Worm (Caenorhabditis elegans) whole organism, L4 larva: ENCODE results near the gene ZK666.8.

ENCODE experiments used
- F26F4.8 ChIP-seq: fragments of 200-800 bp; sonication (Bioruptor generic); conservative IDR thresholded peaks from 2 replicates; pipeline ENCODE4 v1.3.6; 2022; ENCODE audit warnings: missing genetic modification characterization, missing compliant biosample characterization
- F37D6.2 ChIP-seq: sonication (generic microtip); optimal IDR thresholded peaks from 2 replicates; lab custom pipeline; 2016; ENCODE audit warnings: mild to moderate bottlenecking, missing genetic modification characterization, missing compliant biosample characterization
- F44E2.7 ChIP-seq: fragments of 200-800 bp; sonication (Bioruptor generic); IDR thresholded peaks from 2 replicates; pipeline ENCODE4 v2.1.2; 2022; ENCODE audit warnings: missing genetic modification characterization, missing compliant biosample characterization
- R02D3.7 ChIP-seq: fragments of 150-350 bp; sonication (generic microtip); optimal IDR thresholded peaks from 3 replicates; lab custom pipeline; 2014; ENCODE audit warnings: missing biosample characterization, missing genetic modification characterization
- T20F7.1 ChIP-seq: fragments of 200-800 bp; sonication (Bioruptor generic); optimal IDR thresholded peaks from 2 replicates; lab custom pipeline; 2018; ENCODE audit warnings: mild to moderate bottlenecking, missing genetic modification characterization, missing compliant biosample characterization
- Y48G9A.11 ChIP-seq: fragments of 200-800 bp; sonication (Bioruptor generic); IDR thresholded peaks from 2 replicates; pipeline ENCODE4 v1.3.6; 2022; ENCODE audit warnings: missing genetic modification reagents, missing genetic modification characterization, missing compliant biosample characterization
- Y75B8A.6 ChIP-seq: fragments of 200-800 bp; sonication (Bioruptor generic); IDR thresholded peaks from 2 replicates; pipeline ENCODE4 v1.3.6; 2022; ENCODE audit warnings: missing genetic modification reagents, missing genetic modification characterization, missing compliant biosample characterization
- ZK546.5 ChIP-seq, 2 experiments: sonication (generic microtip); optimal IDR thresholded peaks; 2 replicates each; lab custom pipeline; 2017; ENCODE audit warnings: missing biosample characterization in 2 of 2, missing genetic modification characterization in 2 of 2
- ama-1 ChIP-seq: fragments of 150-350 bp; optimal IDR thresholded peaks from 2 replicates; lab custom pipeline; 2014; ENCODE audit warnings: inconsistent platforms, mixed read lengths
- ceh-44 ChIP-seq: fragments of 200-800 bp; sonication (Bioruptor generic); IDR thresholded peaks from 2 replicates; pipeline ENCODE4 v1.3.6; 2022; ENCODE audit warnings: missing genetic modification reagents, missing genetic modification characterization, missing compliant biosample characterization
- daf-16 ChIP-seq, 3 experiments: sonication (generic microtip); optimal IDR thresholded peaks; 2 replicates each; lab custom pipeline; 2016 to 2017; ENCODE audit warnings: missing genetic modification characterization in 3 of 3, missing genetic modification reagents in 3 of 3, mild to moderate bottlenecking in 2 of 3, missing compliant biosample characterization in 2 of 3, missing biosample characterization in 1 of 3, moderate library complexity in 1 of 3
- daf-19 ChIP-seq: fragments of 200-800 bp; sonication (Bioruptor generic); conservative IDR thresholded peaks from 2 replicates; pipeline ENCODE4 v1.3.6; 2022; ENCODE audit warnings: missing genetic modification characterization, missing compliant biosample characterization
- dmd-9 ChIP-seq: fragments of 200-800 bp; sonication (Bioruptor generic); IDR thresholded peaks from 2 replicates; pipeline ENCODE4 v1.3.6; 2022; ENCODE audit warnings: missing genetic modification reagents, missing genetic modification characterization, missing compliant biosample characterization
- dve-1 ChIP-seq: sonication (generic microtip); optimal IDR thresholded peaks from 2 replicates; lab custom pipeline; 2017; ENCODE audit warnings: antibody characterized with exemption, mild to moderate bottlenecking, missing genetic modification characterization, missing compliant biosample characterization; ENCODE audit not compliant: insufficient read depth
- jun-1 ChIP-seq: fragments of 150-350 bp; optimal IDR thresholded peaks from 2 replicates; lab custom pipeline; 2014; ENCODE audit warnings: missing biosample characterization, missing genetic modification reagents, missing genetic modification characterization
- lim-7 ChIP-seq: fragments of 200-800 bp; sonication (Bioruptor generic); IDR thresholded peaks from 2 replicates; pipeline ENCODE4 v1.3.6; 2022; ENCODE audit warnings: missing genetic modification characterization, missing compliant biosample characterization
- lin-1 ChIP-seq: fragments of 200-800 bp; sonication (Bioruptor generic); IDR thresholded peaks from 2 replicates; pipeline ENCODE4 v1.3.6; 2022; ENCODE audit warnings: missing genetic modification reagents, missing genetic modification characterization, missing compliant biosample characterization
- lin-13 ChIP-seq: fragments of 150-350 bp; optimal IDR thresholded peaks from 2 replicates; lab custom pipeline; 2014; ENCODE audit warnings: missing biosample characterization, missing genetic modification reagents, missing genetic modification characterization
- lin-29 ChIP-seq: fragments of 200-800 bp; sonication (Bioruptor generic); IDR thresholded peaks from 2 replicates; pipeline ENCODE4 v1.3.6; 2022; ENCODE audit warnings: missing genetic modification reagents, missing genetic modification characterization, missing compliant biosample characterization
- lin-38 ChIP-seq: fragments of 200-800 bp; sonication (Bioruptor generic); IDR thresholded peaks from 2 replicates; pipeline ENCODE4 v1.3.6; 2022; ENCODE audit warnings: missing genetic modification reagents, missing genetic modification characterization, missing compliant biosample characterization
- lin-39 ChIP-seq: fragments of 150-350 bp; optimal IDR thresholded peaks from 2 replicates; lab custom pipeline; 2014; ENCODE audit warnings: missing biosample characterization, missing genetic modification reagents, missing genetic modification characterization
- lir-3 ChIP-seq: sonication (generic microtip); optimal IDR thresholded peaks from 2 replicates; lab custom pipeline; 2016; ENCODE audit warnings: mild to moderate bottlenecking, missing genetic modification characterization, missing compliant biosample characterization
- lsy-2 ChIP-seq, 2 experiments: fragments of 150-350 bp in 1 of 2; sonication (generic microtip) in 1 of 2; optimal IDR thresholded peaks; 2 replicates each; lab custom pipeline; 2014 to 2017; ENCODE audit warnings: missing biosample characterization in 2 of 2, missing genetic modification characterization in 2 of 2
- mdl-1 ChIP-seq, 2 experiments: fragments of 150-350 bp in 1 of 2; sonication (generic microtip) in 1 of 2; optimal IDR thresholded peaks; 2 replicates each; lab custom pipeline; 2014 to 2017; ENCODE audit warnings: missing biosample characterization in 2 of 2, missing genetic modification characterization in 2 of 2
- mes-2 ChIP-seq: sonication (generic microtip); optimal IDR thresholded peaks from 2 replicates; lab custom pipeline; 2016; ENCODE audit warnings: missing genotype, mild to moderate bottlenecking, missing genetic modification characterization, missing compliant biosample characterization; ENCODE audit not compliant: poor library complexity, severe bottlenecking
- nhr-102 ChIP-seq: sonication (generic microtip); optimal IDR thresholded peaks from 2 replicates; lab custom pipeline; 2016; ENCODE audit warnings: mild to moderate bottlenecking, missing genetic modification characterization, moderate library complexity, missing compliant biosample characterization
- nhr-11 ChIP-seq: fragments of 150-350 bp; optimal IDR thresholded peaks from 2 replicates; lab custom pipeline; 2014; ENCODE audit warnings: missing biosample characterization, missing genetic modification characterization
- nhr-111 ChIP-seq: fragments of 200-800 bp; sonication (Bioruptor generic); optimal IDR thresholded peaks from 2 replicates; lab custom pipeline; 2018; ENCODE audit warnings: mild to moderate bottlenecking, missing genetic modification characterization, missing compliant biosample characterization
- nhr-237 ChIP-seq: sonication (generic microtip); optimal IDR thresholded peaks from 2 replicates; lab custom pipeline; 2017; ENCODE audit warnings: missing biosample characterization, missing genetic modification characterization
- nhr-41 ChIP-seq: fragments of 200-800 bp; sonication (Bioruptor generic); IDR thresholded peaks from 2 replicates; pipeline ENCODE4 v1.3.6; 2022; ENCODE audit warnings: missing genetic modification reagents, missing genetic modification characterization, missing compliant biosample characterization
- nhr-42 ChIP-seq: fragments of 200-800 bp; sonication (Bioruptor generic); IDR thresholded peaks from 2 replicates; pipeline ENCODE4 v1.3.6; 2022; ENCODE audit warnings: missing genetic modification characterization, missing compliant biosample characterization
- nhr-6 ChIP-seq: fragments of 150-350 bp; optimal IDR thresholded peaks from 2 replicates; lab custom pipeline; 2014; ENCODE audit warnings: missing biosample characterization, missing genetic modification characterization
- nhr-76 ChIP-seq: fragments of 150-350 bp; optimal IDR thresholded peaks from 2 replicates; lab custom pipeline; 2014; ENCODE audit warnings: missing biosample characterization, missing genetic modification characterization
- pha-4 ChIP-seq, 2 experiments: fragments of 150-350 bp in 1 of 2; fragments of 200-800 bp in 1 of 2; sonication (Bioruptor generic) in 1 of 2; IDR thresholded peaks in 1 of 2; optimal IDR thresholded peaks in 1 of 2; 2 replicates each; pipeline versions ENCODE4 v1.3.6 to Lab custom; 2014 to 2022; ENCODE audit warnings: missing genetic modification characterization in 2 of 2, missing genetic modification reagents in 2 of 2, missing biosample characterization in 1 of 2, missing compliant biosample characterization in 1 of 2
- rbr-2 ChIP-seq: sonication (generic microtip); optimal IDR thresholded peaks from 2 replicates; lab custom pipeline; 2016; ENCODE audit warnings: missing genotype, missing genetic modification characterization, missing compliant biosample characterization
- skn-1 ChIP-seq: fragments of 150-350 bp; optimal IDR thresholded peaks from 2 replicates; lab custom pipeline; 2014; ENCODE audit warnings: missing biosample characterization, missing genetic modification characterization
- snpc-1.2 ChIP-seq: fragments of 200-800 bp; sonication (Bioruptor generic); IDR thresholded peaks from 2 replicates; pipeline ENCODE4 v1.3.6; 2022; ENCODE audit warnings: missing genetic modification reagents, missing genetic modification characterization, missing compliant biosample characterization
- snpc-4 ChIP-seq: fragments of 150-350 bp; optimal IDR thresholded peaks from 2 replicates; lab custom pipeline; 2014; ENCODE audit warnings: missing biosample characterization, missing genetic modification characterization
- spr-3 ChIP-seq: fragments of 200-800 bp; sonication (Bioruptor generic); optimal IDR thresholded peaks from 2 replicates; lab custom pipeline; 2018; ENCODE audit warnings: mild to moderate bottlenecking, missing genetic modification characterization, missing compliant biosample characterization
- tag-97 ChIP-seq: fragments of 200-800 bp; sonication (Bioruptor generic); IDR thresholded peaks from 2 replicates; pipeline ENCODE4 v1.3.6; 2022; ENCODE audit warnings: missing genetic modification characterization, missing compliant biosample characterization
- tra-1 ChIP-seq: fragments of 200-800 bp; sonication (Bioruptor generic); IDR thresholded peaks from 2 replicates; pipeline ENCODE4 v1.3.6; 2022; ENCODE audit warnings: missing genetic modification reagents, missing genetic modification characterization, missing compliant biosample characterization
- unc-130 ChIP-seq: sonication (generic microtip); optimal IDR thresholded peaks from 2 replicates; lab custom pipeline; 2016; ENCODE audit warnings: missing genetic modification reagents, missing genetic modification characterization, missing compliant biosample characterization
- unc-39 ChIP-seq: sonication (generic microtip); optimal IDR thresholded peaks from 2 replicates; lab custom pipeline; 2017; ENCODE audit warnings: missing biosample characterization, missing genetic modification characterization
- unc-62 ChIP-seq, 3 experiments: fragments of 150-350 bp in 1 of 3; sonication (generic microtip); optimal IDR thresholded peaks in 2 of 3; peaks in 1 of 3; 1 replicate in 1 of 3; 2 replicates in 2 of 3; lab custom pipeline; 2014 to 2017; ENCODE audit warnings: missing biosample characterization in 3 of 3, missing genetic modification characterization in 3 of 3, missing genetic modification reagents in 3 of 3, missing genotype in 1 of 3
- vab-7 ChIP-seq: fragments of 200-800 bp; sonication (Bioruptor generic); IDR thresholded peaks from 2 replicates; pipeline ENCODE4 v1.3.6; 2022; ENCODE audit warnings: missing genetic modification reagents, missing genetic modification characterization, missing compliant biosample characterization
- zag-1 ChIP-seq: fragments of 150-350 bp; optimal IDR thresholded peaks from 2 replicates; lab custom pipeline; 2014; ENCODE audit warnings: missing biosample characterization, missing genetic modification characterization
- zfp-3 ChIP-seq: fragments of 200-800 bp; sonication (Bioruptor generic); conservative IDR thresholded peaks from 2 replicates; pipeline ENCODE4 v1.3.6; 2022; ENCODE audit warnings: missing genetic modification reagents, missing genetic modification characterization, missing compliant biosample characterization
- zip-11 ChIP-seq: fragments of 200-800 bp; sonication (Bioruptor generic); IDR thresholded peaks from 2 replicates; pipeline ENCODE4 v1.3.6; 2022; ENCODE audit warnings: missing genetic modification characterization, missing compliant biosample characterization
- zip-2 ChIP-seq: fragments of 150-350 bp; optimal IDR thresholded peaks from 2 replicates; lab custom pipeline; 2014; ENCODE audit warnings: missing biosample characterization, missing genetic modification characterization
- ztf-11 ChIP-seq: fragments of 150-350 bp; optimal IDR thresholded peaks from 2 replicates; lab custom pipeline; 2014; ENCODE audit warnings: missing biosample characterization, missing genetic modification characterization
- ztf-7 ChIP-seq: fragments of 150-350 bp; optimal IDR thresholded peaks from 2 replicates; lab custom pipeline; 2014; ENCODE audit warnings: missing biosample characterization, missing genetic modification characterization

Gene ZK666.8

DNA sequence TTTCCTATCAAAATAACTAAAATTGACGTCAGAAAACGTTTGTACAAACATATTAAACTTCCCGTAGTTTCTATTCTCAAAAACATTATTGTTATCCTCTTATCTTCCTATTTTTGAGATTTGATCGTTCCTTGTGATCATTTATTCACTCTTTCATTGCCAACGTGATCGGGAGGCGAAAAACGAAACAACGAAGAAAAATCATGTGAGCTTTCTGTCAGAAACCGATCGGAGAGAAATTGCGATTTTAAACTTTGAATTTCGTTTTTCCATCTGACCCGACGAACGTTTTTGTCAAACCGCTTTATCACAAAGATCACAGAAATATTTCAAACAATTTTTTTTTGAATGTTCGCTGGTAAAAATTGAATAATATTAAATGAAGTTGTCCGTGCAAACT lies 46.6 kb downstream of the ZK666.8 start (continued):
- TF ChIP-seq lin-38 (GFP tag; lab: Robert Waterston, UW) (no peak), ceh-44 (GFP tag; lab: Robert Waterston, UW) (no peak), zfp-3 (GFP tag; lab: Robert Waterston, UW) (no peak), nhr-76 (tag; lab: Kevin White, UChicago) (no peak), ztf-7 (tag; lab: Kevin White, UChicago) (no peak), daf-16 (GFP tag; optimal IDR thresholded peaks at IDR 0.05; lab: Kevin White, UChicago) (peak in 1 of 2 experiments; percentile 55), daf-16 (tag; optimal IDR thresholded peaks at IDR 0.05; lab: Kevin White, UChicago) (peak; percentile 21), lsy-2 (tag; optimal IDR thresholded peaks at IDR 0.05; lab: Kevin White, UChicago) (peak in 1 of 2 experiments; percentile 29), zip-2 (tag; lab: Kevin White, UChicago) (no peak), zag-1 (no peak), F44E2.7 (no peak), ZK546.5 (tag; optimal IDR thresholded peaks at IDR 0.05; lab: Kevin White, UChicago) (no peak), lin-1 (no peak), R02D3.7 (tag; lab: Kevin White, UChicago) (no peak), snpc-4 (no peak), daf-19 (GFP tag; lab: Robert Waterston, UW) (no peak), ama-1 (lab: Kevin White, UChicago) (peak; percentile 69), ztf-11 (tag; lab: Kevin White, UChicago) (no peak), lin-29 (GFP tag; lab: Robert Waterston, UW) (no peak), mdl-1 (tag; optimal IDR thresholded peaks at IDR 0.05; lab: Kevin White, UChicago) (peak in 1 of 2 experiments; percentile 47), Y48G9A.11 (GFP tag; lab: Robert Waterston, UW) (no peak), skn-1 (tag; lab: Kevin White, UChicago) (no peak), mes-2 (tag; lab: Kevin White, UChicago) (no peak), rbr-2 (no peak), unc-130 (GFP tag; lab: Kevin White, UChicago) (no peak), nhr-237 (tag; lab: Kevin White, UChicago) (no peak), Y75B8A.6 (GFP tag; lab: Robert Waterston, UW) (no peak), T20F7.1 (GFP tag; lab: Kevin White, UChicago) (no peak), spr-3 (GFP tag; lab: Kevin White, UChicago) (no peak), F26F4.8 (GFP tag; lab: Robert Waterston, UW) (no peak), nhr-6 (tag; lab: Kevin White, UChicago) (no peak), nhr-111 (no peak), dmd-9 (GFP tag; lab: Robert Waterston, UW) (no peak), unc-39 (tag; lab: Kevin White, UChicago) (no peak), nhr-11 (peak; percentile 78), nhr-102 (tag; lab: Kevin White, UChicago) (no peak), tag-97 (no peak), lin-39 (tag; lab: Kevin White, UChicago) (no peak), nhr-42 (GFP tag; lab: Robert Waterston, UW) (no peak), nhr-41 (GFP tag; lab: Robert Waterston, UW) (no peak), F37D6.2 (tag; lab: Kevin White, UChicago) (no peak), zip-11 (no peak), tra-1 (GFP tag; lab: Robert Waterston, UW) (no peak), jun-1 (tag; lab: Kevin White, UChicago) (no peak), pha-4 (GFP tag; IDR thresholded peaks at IDR 0.05; lab: Robert Waterston, UW) (no peak), pha-4 (tag; optimal IDR thresholded peaks at IDR 0.05; lab: Kevin White, UChicago) (no peak), unc-62 (GFP tag; optimal IDR thresholded peaks at IDR 0.05 in 1 of 2; lab: Kevin White, UChicago) (peak in 1 of 2 experiments; percentile 97), unc-62 (tag; optimal IDR thresholded peaks at IDR 0.05; lab: Kevin White, UChicago) (no peak), dve-1 (peak; percentile 80), lir-3 (tag; lab: Kevin White, UChicago) (no peak), lim-7 (GFP tag; lab: Robert Waterston, UW) (no peak), vab-7 (GFP tag; lab: Robert Waterston, UW) (no peak), lin-13 (no peak), snpc-1.2 (GFP tag; lab: Robert Waterston, UW) (no peak)
